Fruit fly (Drosophila melanogaster) whole organism, wandering third instar larva: ENCODE measurements around the gene topi.

Experiments
- Abd-B ChIP-seq: fragments of >200 bp; optimal IDR thresholded peaks from 2 replicates; lab custom pipeline; 2017; ENCODE audit warnings: missing biosample characterization, missing genetic modification characterization
- GATAd ChIP-seq: sonication (Bioruptor generic); optimal IDR thresholded peaks from 2 replicates; lab custom pipeline; 2016; ENCODE audit warnings: missing biosample characterization, missing genetic modification characterization
- Hr78 ChIP-seq: fragments of >200 bp; optimal IDR thresholded peaks from 2 replicates; lab custom pipeline; 2017; ENCODE audit warnings: missing biosample characterization, missing genetic modification characterization
- Hr83 ChIP-seq: fragments of 200-300 bp; sonication (Bioruptor generic); optimal IDR thresholded peaks from 2 replicates; lab custom pipeline; 2016; ENCODE audit warnings: missing biosample characterization, mild to moderate bottlenecking, missing genetic modification characterization, moderate library complexity; ENCODE audit not compliant: poor library complexity, severe bottlenecking
- Mio ChIP-seq: sonication (Bioruptor generic); optimal IDR thresholded peaks from 2 replicates; lab custom pipeline; 2016; ENCODE audit warnings: missing biosample characterization, missing genetic modification characterization
- OdsH ChIP-seq: fragments of 200-800 bp; sonication (Bioruptor generic); optimal IDR thresholded peaks from 2 replicates; lab custom pipeline; 2016; ENCODE audit warnings: missing biosample characterization, mild to moderate bottlenecking, missing genetic modification characterization
- Rel ChIP-seq, 2 experiments: fragments of 200-800 bp; sonication (Bioruptor generic) in 1 of 2; optimal IDR thresholded peaks; 2 replicates in 1 of 2; 3 replicates in 1 of 2; lab custom pipeline; 2016 to 2019; ENCODE audit warnings: mild to moderate bottlenecking in 2 of 2, missing biosample characterization in 2 of 2, missing genetic modification characterization in 2 of 2, moderate library complexity in 1 of 2
- br ChIP-seq: fragments of 200-800 bp; sonication (Bioruptor generic); optimal IDR thresholded peaks from 2 replicates; lab custom pipeline; 2016; ENCODE audit warnings: missing biosample characterization, missing genetic modification characterization
- dl ChIP-seq, 2 experiments: fragments of 175-275, 200-275 bp in 1 of 2; fragments of 200-275 bp in 1 of 2; sonication (Bioruptor generic); optimal IDR thresholded peaks; lab custom pipeline; 2018; ENCODE audit warnings: mild to moderate bottlenecking in 2 of 2, missing biosample characterization in 2 of 2, missing genetic modification characterization in 2 of 2, moderate library complexity in 2 of 2; ENCODE audit not compliant: partially characterized antibody in 2 of 2, insufficient read depth in 1 of 2
- fru ChIP-seq: fragments of 200-800 bp; sonication (Bioruptor generic); optimal IDR thresholded peaks from 3 replicates; lab custom pipeline; 2016; ENCODE audit warnings: missing biosample characterization, mild to moderate bottlenecking, missing genetic modification characterization
- h ChIP-seq: fragments of 200-800 bp; sonication (Bioruptor generic); optimal IDR thresholded peaks from 3 replicates; lab custom pipeline; 2016; ENCODE audit warnings: missing biosample characterization, mild to moderate bottlenecking, missing genetic modification characterization
- psq ChIP-seq: fragments of 200-800 bp; sonication (Bioruptor generic); optimal IDR thresholded peaks from 3 replicates; lab custom pipeline; 2017; ENCODE audit warnings: missing biosample characterization, mild to moderate bottlenecking, missing genetic modification characterization, moderate library complexity
- woc ChIP-seq: sonication (Bioruptor generic); optimal IDR thresholded peaks from 2 replicates; lab custom pipeline; 2016; ENCODE audit warnings: missing biosample characterization, mild to moderate bottlenecking, missing genetic modification characterization

- TF ChIP-seq Hr83 (GFP tag; lab: Kevin White, UChicago) (no peak), psq (GFP tag; lab: Kevin White, UChicago) (no peak), woc (GFP tag; lab: Kevin White, UChicago) (no peak), Rel (GFP tag; optimal IDR thresholded peaks at IDR 0.05; lab: Kevin White, UChicago) (no peak), Rel (tag; optimal IDR thresholded peaks at IDR 0.05; lab: Kevin White, UChicago) (no peak), br (GFP tag; lab: Kevin White, UChicago) (no peak), Abd-B (no peak), OdsH (no peak), h (GFP tag; lab: Kevin White, UChicago) (no peak), Mio (GFP tag; lab: Kevin White, UChicago) (no peak), dl (GFP tag; optimal IDR thresholded peaks at IDR 0.05; lab: Kevin White, UChicago; ENCODE audit: insufficient read depth in 1 of 2, partially characterized antibody in 2 of 2) (no peak), Hr78 (GFP tag; lab: Kevin White, UChicago) (no peak), fru (GFP tag; lab: Kevin White, UChicago) (no peak), GATAd (GFP tag; lab: Kevin White, UChicago) (no peak)
These were observed 35.1 kb upstream of the topi start, which contains the start of gene side-VII for dm6 chr3R:9739793-9740192.
